Fruit fly (Drosophila melanogaster) whole organism, embryonic: ENCODE data around the gene CG34180.
A peak's percentile ranks its signal among the peaks of the same experiment; 100 is the strongest.

Experiments used
- Asciz ChIP-seq: fragments of 200-800 bp; sonication (Bioruptor generic); optimal IDR thresholded peaks from 2 replicates; lab custom pipeline; 2017; ENCODE audit warnings: missing biosample characterization, mild to moderate bottlenecking, missing genetic modification characterization, missing genetic modification reagents
- Atf3 ChIP-seq: fragments of 200-800 bp; sonication (Bioruptor generic); optimal IDR thresholded peaks from 3 replicates; lab custom pipeline; 2016; ENCODE audit warnings: missing biosample characterization, missing genetic modification characterization
- CG11085 ChIP-seq: fragments of 200-800 bp; sonication (Bioruptor generic); IDR thresholded peaks from 2 replicates; pipeline ENCODE4 v1.3.6; 2022; ENCODE audit warnings: missing biosample characterization, missing genetic modification characterization
- CG11696 ChIP-seq: fragments of 200-800 bp; sonication (Bioruptor generic); IDR thresholded peaks from 2 replicates; pipeline ENCODE4 v1.3.6; 2022; ENCODE audit warnings: missing biosample characterization, missing genetic modification characterization
- CG12155 ChIP-seq: fragments of 200-800 bp; sonication (Bioruptor generic); optimal IDR thresholded peaks from 3 replicates; lab custom pipeline; 2016; ENCODE audit warnings: missing biosample characterization, missing genetic modification characterization
- CG1233 ChIP-seq: fragments of 200-800 bp; sonication (Bioruptor generic); optimal IDR thresholded peaks from 4 replicates; lab custom pipeline; 2018; ENCODE audit warnings: missing biosample characterization, mild to moderate bottlenecking, missing genetic modification characterization
- CG13624 ChIP-seq: fragments of 200-800 bp; sonication (Bioruptor generic); optimal IDR thresholded peaks from 2 replicates; lab custom pipeline; 2016; ENCODE audit warnings: missing biosample characterization, missing genetic modification characterization
- CG1792 ChIP-seq: fragments of 200-800 bp; sonication (Bioruptor generic); optimal IDR thresholded peaks from 2 replicates; lab custom pipeline; 2016; ENCODE audit warnings: missing biosample characterization, missing genetic modification characterization
- CG2889 ChIP-seq: fragments of 200-800 bp; sonication (Bioruptor generic); IDR thresholded peaks from 3 replicates; pipeline ENCODE4 v1.3.6; 2022; ENCODE audit warnings: missing biosample characterization, missing genetic modification characterization
- CG31224 ChIP-seq: fragments of 200-800 bp; sonication (Bioruptor generic); IDR thresholded peaks from 2 replicates; pipeline ENCODE4 v1.3.6; 2022; ENCODE audit warnings: missing biosample characterization, missing genetic modification characterization
- CG3995 ChIP-seq: fragments of 200-800 bp; sonication (Bioruptor generic); optimal IDR thresholded peaks from 3 replicates; lab custom pipeline; 2016; ENCODE audit warnings: missing biosample characterization, missing genetic modification characterization
- CG42726 ChIP-seq: fragments of 200-800 bp; sonication (Bioruptor generic); IDR thresholded peaks from 2 replicates; pipeline ENCODE4 v1.3.6; 2022; ENCODE audit warnings: missing biosample characterization, missing genetic modification characterization; ENCODE audit not compliant: partially characterized antibody
- CG6654 ChIP-seq: fragments of 200-800 bp; sonication (Bioruptor generic); optimal IDR thresholded peaks from 2 replicates; lab custom pipeline; 2017; ENCODE audit warnings: missing biosample characterization, mild to moderate bottlenecking, missing genetic modification characterization
- CG7556 ChIP-seq: fragments of 200-800 bp; sonication (Bioruptor generic); optimal IDR thresholded peaks from 2 replicates; lab custom pipeline; 2017; ENCODE audit warnings: missing biosample characterization, mild to moderate bottlenecking, missing genetic modification characterization
- CG7928 ChIP-seq: fragments of 200-800 bp; sonication (Bioruptor generic); optimal IDR thresholded peaks from 2 replicates; lab custom pipeline; 2017; ENCODE audit warnings: missing biosample characterization, mild to moderate bottlenecking, missing genetic modification characterization
- CG9727 ChIP-seq: fragments of 200-800 bp; sonication (Bioruptor generic); optimal IDR thresholded peaks from 3 replicates; lab custom pipeline; 2017; ENCODE audit warnings: missing biosample characterization, mild to moderate bottlenecking, missing genetic modification characterization
- Camta ChIP-seq: fragments of 200-800 bp; sonication (Bioruptor generic); optimal IDR thresholded peaks from 2 replicates; lab custom pipeline; 2016; ENCODE audit warnings: missing biosample characterization, missing genetic modification characterization
- CrebB ChIP-seq: fragments of 200-800 bp; sonication (Bioruptor generic); optimal IDR thresholded peaks from 3 replicates; lab custom pipeline; 2018; ENCODE audit warnings: missing biosample characterization, mild to moderate bottlenecking, missing genetic modification characterization
- Dip2 ChIP-seq: fragments of 200-800 bp; sonication (Bioruptor generic); IDR thresholded peaks from 2 replicates; pipeline ENCODE4 v1.3.6; 2022; ENCODE audit warnings: missing biosample characterization, missing genetic modification characterization
- Doc2 ChIP-seq: fragments of 200-800 bp; sonication (Bioruptor generic); IDR thresholded peaks from 2 replicates; pipeline ENCODE4 v1.3.6; 2022; ENCODE audit warnings: missing biosample characterization, missing genetic modification characterization
- Drgx ChIP-seq: fragments of 200-800 bp; sonication (Bioruptor generic); IDR thresholded peaks from 2 replicates; pipeline ENCODE4 v1.3.6; 2022; ENCODE audit warnings: missing biosample characterization, missing genetic modification characterization
- E2f1 ChIP-seq: fragments of 200-800 bp; sonication (Bioruptor generic); IDR thresholded peaks from 2 replicates; pipeline ENCODE4 v1.3.6; 2022; ENCODE audit warnings: missing biosample characterization, missing genetic modification characterization
- ERR ChIP-seq: fragments of 200-800 bp; sonication (Bioruptor generic); optimal IDR thresholded peaks from 2 replicates; lab custom pipeline; 2016; ENCODE audit warnings: missing biosample characterization, missing genetic modification characterization
- HLH4C ChIP-seq: fragments of 200-800 bp; sonication (Bioruptor generic); IDR thresholded peaks from 3 replicates; pipeline ENCODE4 v1.3.6; 2022; ENCODE audit warnings: missing biosample characterization, missing genetic modification characterization; ENCODE audit not compliant: partially characterized antibody
- HmgD ChIP-seq: fragments of 200-800 bp; sonication (Bioruptor generic); optimal IDR thresholded peaks from 3 replicates; lab custom pipeline; 2016; ENCODE audit warnings: missing biosample characterization, missing genetic modification characterization
- Hr3 ChIP-seq: fragments of 200-800 bp; sonication (Bioruptor generic); optimal IDR thresholded peaks from 3 replicates; lab custom pipeline; 2016; ENCODE audit warnings: missing biosample characterization, missing genetic modification characterization
- Mrtf ChIP-seq: fragments of 200-800 bp; sonication (Bioruptor generic); IDR thresholded peaks from 3 replicates; pipeline ENCODE4 v1.3.6; 2022; ENCODE audit warnings: missing biosample characterization, missing genetic modification characterization
- NC2β ChIP-seq: fragments of 200-800 bp; sonication (Bioruptor generic); optimal IDR thresholded peaks from 2 replicates; lab custom pipeline; 2016; ENCODE audit warnings: missing biosample characterization, missing genetic modification characterization
- Nf-YB ChIP-seq: fragments of 200-800 bp; sonication (Bioruptor generic); optimal IDR thresholded peaks from 3 replicates; lab custom pipeline; 2019; ENCODE audit warnings: missing biosample characterization, mild to moderate bottlenecking, missing genetic modification characterization, moderate library complexity
- Six4 ChIP-seq: fragments of 200-800 bp; sonication (Bioruptor generic); optimal IDR thresholded peaks from 2 replicates; lab custom pipeline; 2016; ENCODE audit warnings: missing biosample characterization, missing genetic modification characterization
- Ssrp ChIP-seq: fragments of 200-800 bp; sonication (Bioruptor generic); optimal IDR thresholded peaks from 2 replicates; lab custom pipeline; 2018; ENCODE audit warnings: missing biosample characterization, mild to moderate bottlenecking, missing genetic modification characterization, moderate library complexity
- ase ChIP-seq: fragments of 200-800 bp; sonication (Bioruptor generic); IDR thresholded peaks from 3 replicates; pipeline ENCODE4 v1.3.6; 2022; ENCODE audit warnings: missing biosample characterization, missing genetic modification characterization
- ato ChIP-seq: fragments of 200-800 bp; sonication (Bioruptor generic); IDR thresholded peaks from 2 replicates; pipeline ENCODE4 v1.3.6; 2022; ENCODE audit warnings: missing biosample characterization, missing genetic modification characterization; ENCODE audit not compliant: partially characterized antibody
- az2 ChIP-seq: fragments of 200-800 bp; sonication (Bioruptor generic); optimal IDR thresholded peaks from 3 replicates; lab custom pipeline; 2016; ENCODE audit warnings: missing biosample characterization, missing genetic modification characterization
- bigmax ChIP-seq: fragments of 200-800 bp; sonication (Bioruptor generic); optimal IDR thresholded peaks from 2 replicates; lab custom pipeline; 2018; ENCODE audit warnings: missing biosample characterization, mild to moderate bottlenecking, missing genetic modification characterization
- btn ChIP-seq: fragments of 200-800 bp; sonication (Bioruptor generic); optimal IDR thresholded peaks from 2 replicates; lab custom pipeline; 2016; ENCODE audit warnings: missing biosample characterization, missing genetic modification characterization
- cad ChIP-seq: fragments of >200 bp; optimal IDR thresholded peaks from 2 replicates; lab custom pipeline; 2017; ENCODE audit warnings: missing biosample characterization, missing genetic modification characterization
- dati ChIP-seq: fragments of 200-800 bp; sonication (Bioruptor generic); IDR thresholded peaks from 2 replicates; pipeline ENCODE4 v1.3.6; 2022; ENCODE audit warnings: missing biosample characterization, missing genetic modification characterization
- en ChIP-seq: fragments of 200-800 bp; sonication (Bioruptor generic); optimal IDR thresholded peaks from 2 replicates; lab custom pipeline; 2016; ENCODE audit warnings: missing biosample characterization, missing genetic modification characterization
- eve ChIP-seq, 2 experiments: fragments of >200 bp; optimal IDR thresholded peaks; 2 replicates each; lab custom pipeline; 2017; ENCODE audit warnings: missing biosample characterization in 2 of 2, missing genetic modification characterization in 2 of 2
- fu2 ChIP-seq: fragments of 200-800 bp; sonication (Bioruptor generic); optimal IDR thresholded peaks from 2 replicates; lab custom pipeline; 2016; ENCODE audit warnings: missing biosample characterization, missing genetic modification characterization
- gcm ChIP-seq: fragments of 200-800 bp; sonication (Bioruptor generic); optimal IDR thresholded peaks from 2 replicates; lab custom pipeline; 2019; ENCODE audit warnings: missing biosample characterization, mild to moderate bottlenecking, missing genetic modification characterization, moderate library complexity
- maf-S ChIP-seq: fragments of 200-800 bp; sonication (Bioruptor generic); optimal IDR thresholded peaks from 2 replicates; lab custom pipeline; 2016; ENCODE audit warnings: missing biosample characterization, missing genetic modification characterization
- mam ChIP-seq: fragments of 200-800 bp; sonication (Bioruptor generic); optimal IDR thresholded peaks from 3 replicates; lab custom pipeline; 2016; ENCODE audit warnings: missing biosample characterization, missing genetic modification characterization
- pb ChIP-seq: fragments of 200-800 bp; sonication (Bioruptor generic); optimal IDR thresholded peaks from 3 replicates; lab custom pipeline; 2016; ENCODE audit warnings: missing biosample characterization, missing genetic modification characterization
- shn ChIP-seq: fragments of 200-800 bp; sonication (Bioruptor generic); optimal IDR thresholded peaks from 3 replicates; lab custom pipeline; 2016; ENCODE audit warnings: missing biosample characterization, missing genetic modification characterization
- sr ChIP-seq: fragments of 200-800 bp; sonication (Bioruptor generic); IDR thresholded peaks from 3 replicates; pipeline ENCODE4 v1.3.6; 2022; ENCODE audit warnings: missing biosample characterization, missing genetic modification characterization
- trem ChIP-seq: fragments of 200-800 bp; optimal IDR thresholded peaks from 3 replicates; lab custom pipeline; 2019; ENCODE audit warnings: missing biosample characterization, mild to moderate bottlenecking, missing genetic modification characterization, moderate library complexity
- tup ChIP-seq: fragments of 200-800 bp; sonication (Bioruptor generic); optimal IDR thresholded peaks from 2 replicates; lab custom pipeline; 2016; ENCODE audit warnings: missing biosample characterization, mild to moderate bottlenecking, missing genetic modification characterization, moderate library complexity
- vnd ChIP-seq: fragments of 200-800 bp; sonication (Bioruptor generic); IDR thresholded peaks from 3 replicates; pipeline ENCODE4 v1.3.6; 2022; ENCODE audit warnings: missing biosample characterization, missing genetic modification characterization; ENCODE audit not compliant: partially characterized antibody

Gene CG34180

DNA sequence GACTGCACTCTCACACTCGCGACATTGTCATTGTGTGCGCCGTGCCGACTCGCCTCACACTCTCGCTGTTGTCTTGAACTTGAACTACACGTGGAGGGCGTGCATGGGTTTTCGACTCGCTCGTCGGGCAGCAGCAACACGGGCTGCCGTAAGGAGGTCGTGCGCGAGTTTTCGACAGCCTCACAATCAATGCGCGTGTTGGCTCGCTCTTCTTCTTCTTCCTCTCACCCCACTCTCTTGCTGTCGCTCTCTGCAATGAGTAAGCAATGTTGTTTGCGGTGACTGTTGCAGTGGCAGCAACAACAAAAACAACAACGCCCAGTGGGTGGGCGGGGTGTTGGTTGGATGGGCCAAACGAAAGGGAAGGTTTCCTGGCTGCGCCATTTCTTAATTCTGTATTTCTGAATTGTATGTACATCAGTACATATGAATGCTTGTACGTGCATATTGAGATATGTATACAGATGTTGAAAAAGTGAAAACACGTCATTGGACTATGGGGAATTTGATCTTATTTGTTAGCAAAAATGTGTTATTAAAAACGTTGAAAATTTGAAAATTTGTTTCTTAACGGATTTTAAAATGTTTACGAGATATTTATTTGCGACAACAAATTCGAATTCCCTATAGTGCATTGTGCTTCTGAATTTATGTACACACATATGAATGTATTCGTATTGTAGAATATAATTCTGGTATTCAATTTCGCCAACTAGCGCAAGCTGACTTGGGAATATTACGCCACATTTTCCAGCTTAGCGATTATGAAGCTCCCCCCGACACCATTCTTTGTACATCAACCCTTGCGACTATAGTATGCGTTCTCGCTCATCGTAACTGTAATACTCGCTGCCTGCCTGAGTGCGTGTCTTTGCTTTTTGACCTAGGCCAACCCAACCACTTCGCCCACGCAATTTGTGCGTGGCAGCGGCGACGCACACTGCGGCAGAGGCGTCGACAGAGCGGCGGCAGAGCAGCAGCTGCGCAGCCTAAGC, 28.4 kb downstream of the CG34180 start (continued):
- TF ChIP-seq HmgD (GFP tag; lab: Kevin White, UChicago) (peak; percentile 90), CG31224 (GFP tag; lab: Robert Waterston, UW) (no peak), trem (tag; lab: Kevin White, UChicago) (peak; percentile 6), ase (GFP tag; lab: Robert Waterston, UW) (no peak), eve (GFP tag; optimal IDR thresholded peaks at IDR 0.05; lab: Kevin White, UChicago) (no peak), Mrtf (GFP tag; lab: Robert Waterston, UW) (no peak), CG7928 (GFP tag; lab: Kevin White, UChicago) (no peak), CG1792 (GFP tag; lab: Kevin White, UChicago) (no peak), sr (GFP tag; lab: Robert Waterston, UW) (peak; percentile 95), ERR (GFP tag; lab: Kevin White, UChicago) (peak; percentile 82), CG1233 (GFP tag; lab: Kevin White, UChicago) (peak; percentile 8), vnd (no peak), az2 (no peak), CG3995 (GFP tag; lab: Kevin White, UChicago) (no peak), CG42726 (GFP tag; lab: Robert Waterston, UW) (peak; percentile 100), CG12155 (GFP tag; lab: Kevin White, UChicago) (peak; percentile 100), CG7556 (GFP tag; lab: Kevin White, UChicago) (peak; percentile 68), gcm (GFP tag; lab: Kevin White, UChicago) (peak; percentile 57), maf-S (GFP tag; lab: Kevin White, UChicago) (no peak), Doc2 (GFP tag; lab: Robert Waterston, UW) (no peak), dati (GFP tag; lab: Robert Waterston, UW) (no peak), btn (GFP tag; lab: Kevin White, UChicago) (no peak), en (no peak), HLH4C (GFP tag; lab: Robert Waterston, UW) (peak; percentile 44; the same call in 1 of the 3 replicates), fu2 (GFP tag; lab: Kevin White, UChicago) (no peak), Hr3 (GFP tag; lab: Kevin White, UChicago) (no peak), shn (GFP tag; lab: Kevin White, UChicago) (no peak), NC2β (peak; percentile 4), ato (peak; percentile 47; the same call in 1 of the 2 replicates), Camta (GFP tag; lab: Kevin White, UChicago) (no peak), CG9727 (GFP tag; lab: Kevin White, UChicago) (peak; percentile 25), CG11696 (peak; percentile 40; the same call in 1 of the 2 replicates), Atf3 (GFP tag; lab: Kevin White, UChicago) (peak; percentile 11), Drgx (GFP tag; lab: Robert Waterston, UW) (peak; percentile 34; the same call in 1 of the 2 replicates), CG13624 (GFP tag; lab: Kevin White, UChicago) (peak; percentile 23), Ssrp (tag; lab: Kevin White, UChicago) (peak; percentile 27), Six4 (no peak), pb (GFP tag; lab: Kevin White, UChicago) (peak; percentile 11), CG6654 (GFP tag; lab: Kevin White, UChicago) (no peak), CG11085 (GFP tag; lab: Robert Waterston, UW) (no peak), cad (GFP tag; lab: Kevin White, UChicago) (no peak), CG2889 (no peak), E2f1 (GFP tag; lab: Robert Waterston, UW) (no peak), Asciz (GFP tag; lab: Kevin White, UChicago) (peak; percentile 19), mam (GFP tag; lab: Kevin White, UChicago) (peak; percentile 40), Dip2 (GFP tag; lab: Robert Waterston, UW) (no peak), CrebB (tag; lab: Kevin White, UChicago) (peak; percentile 62), Nf-YB (GFP tag; lab: Kevin White, UChicago) (no peak), tup (GFP tag; lab: Kevin White, UChicago) (no peak), bigmax (GFP tag; lab: Kevin White, UChicago) (no peak)
